Fruit fly (Drosophila melanogaster) whole organism, adult: ENCODE measurements around the gene ppk13.

Source experiments
- CG11617 ChIP-seq: fragments of 200-800 bp; sonication (Bioruptor generic); optimal IDR thresholded peaks from 2 replicates; lab custom pipeline; 2017; ENCODE audit warnings: mild to moderate bottlenecking, missing biosample characterization, missing genetic modification reagents, missing genetic modification characterization
- CG12768 ChIP-seq: fragments of 200-800 bp; sonication (Bioruptor generic); optimal IDR thresholded peaks from 2 replicates; lab custom pipeline; 2017; ENCODE audit warnings: missing biosample characterization, missing genetic modification characterization, mild to moderate bottlenecking, moderate library complexity, missing genetic modification reagents
- CG14711 ChIP-seq: fragments of 200-800 bp; sonication (Bioruptor generic); optimal IDR thresholded peaks from 2 replicates; lab custom pipeline; 2018; ENCODE audit warnings: missing biosample characterization, mild to moderate bottlenecking, missing genetic modification characterization, moderate library complexity
- CG1620 ChIP-seq: fragments of 200-800 bp; sonication (Bioruptor generic); optimal IDR thresholded peaks from 2 replicates; lab custom pipeline; 2016; ENCODE audit warnings: missing biosample characterization, missing genetic modification characterization
- CG33017 ChIP-seq: fragments of 200-800 bp; sonication (Bioruptor generic); optimal IDR thresholded peaks from 2 replicates; lab custom pipeline; 2018; ENCODE audit warnings: missing biosample characterization, mild to moderate bottlenecking, missing genetic modification characterization, moderate library complexity
- CG5204 ChIP-seq: fragments of 200-800 bp; sonication (Bioruptor generic); optimal IDR thresholded peaks from 2 replicates; lab custom pipeline; 2016; ENCODE audit warnings: missing biosample characterization, missing genetic modification characterization
- CG7045 ChIP-seq: fragments of 200-800 bp; sonication (Bioruptor generic); optimal IDR thresholded peaks from 2 replicates; lab custom pipeline; 2017; ENCODE audit warnings: missing biosample characterization, mild to moderate bottlenecking, missing genetic modification characterization
- CG7101 ChIP-seq: fragments of 200-800 bp; sonication (Bioruptor generic); optimal IDR thresholded peaks from 2 replicates; lab custom pipeline; 2018; ENCODE audit warnings: missing biosample characterization, mild to moderate bottlenecking, missing genetic modification characterization, moderate library complexity
- Clk ChIP-seq: fragments of 200-800 bp; sonication (Bioruptor generic); optimal IDR thresholded peaks from 2 replicates; lab custom pipeline; 2017; ENCODE audit warnings: missing biosample characterization, missing genetic modification characterization
- Crg-1 ChIP-seq: fragments of 200-800 bp; sonication (Bioruptor generic); optimal IDR thresholded peaks from 2 replicates; lab custom pipeline; 2016; ENCODE audit warnings: missing biosample characterization, missing genetic modification characterization
- Hr96 ChIP-seq: fragments of 200-800 bp; sonication (Bioruptor generic); optimal IDR thresholded peaks from 2 replicates; lab custom pipeline; 2016; ENCODE audit warnings: missing biosample characterization, missing genetic modification characterization
- Mnt ChIP-seq: fragments of 200-800 bp; sonication (Bioruptor generic); optimal IDR thresholded peaks from 2 replicates; lab custom pipeline; 2016; ENCODE audit warnings: missing biosample characterization, mild to moderate bottlenecking, missing genetic modification characterization
- bab1 ChIP-seq: fragments of 200-800 bp; sonication (Bioruptor generic); optimal IDR thresholded peaks from 3 replicates; lab custom pipeline; 2019; ENCODE audit warnings: missing biosample characterization, mild to moderate bottlenecking, missing genetic modification characterization, moderate library complexity
- cic ChIP-seq: fragments of 200-800 bp; sonication (Bioruptor generic); optimal IDR thresholded peaks from 2 replicates; lab custom pipeline; 2017; ENCODE audit warnings: missing biosample characterization, mild to moderate bottlenecking, missing genetic modification characterization, moderate library complexity
- cnc ChIP-seq, 2 experiments: fragments of >200 bp; optimal IDR thresholded peaks; 2 replicates each; lab custom pipeline; 2017
- kay ChIP-seq: fragments of 200-800 bp; sonication (Bioruptor generic); peaks from one replicate; lab custom pipeline; 2016; ENCODE audit warnings: missing biosample characterization, missing genetic modification characterization, borderline replicate concordance
- ovo ChIP-seq: fragments of 200-800 bp; sonication (Bioruptor generic); optimal IDR thresholded peaks from 2 replicates; lab custom pipeline; 2016; ENCODE audit warnings: missing biosample characterization, missing genetic modification characterization
- pad ChIP-seq: fragments of 200-800 bp; sonication (Bioruptor generic); optimal IDR thresholded peaks from 3 replicates; lab custom pipeline; 2017; ENCODE audit warnings: missing biosample characterization, missing genetic modification characterization, mild to moderate bottlenecking, moderate library complexity, missing genetic modification reagents
- tj ChIP-seq: fragments of 200-800 bp; sonication (Bioruptor generic); optimal IDR thresholded peaks from 3 replicates; lab custom pipeline; 2017; ENCODE audit warnings: missing biosample characterization, mild to moderate bottlenecking, missing genetic modification characterization, moderate library complexity
- toe ChIP-seq: fragments of 200-800 bp; sonication (Bioruptor generic); optimal IDR thresholded peaks from 2 replicates; lab custom pipeline; 2016; ENCODE audit warnings: missing biosample characterization, missing genetic modification characterization

Gene ppk13

dm6 chr2L:21053623-21054022 is 34.9 kb downstream of the ppk13 start:
- TF ChIP-seq tj (no peak), kay (GFP tag; lab: Kevin White, UChicago) (peak; percentile 62)

dm6 chr2L:21052783-21053463 is 35.6 kb downstream of the ppk13 start, which contains the start of gene Itgbn:
TSS of gene Itgbn (plus strand) at chr2L:21053033.
- TF ChIP-seq Mnt (GFP tag; lab: Kevin White, UChicago) (peak; percentile 48), ovo (no peak), Clk (GFP tag; lab: Kevin White, UChicago) (no peak)

DNA sequence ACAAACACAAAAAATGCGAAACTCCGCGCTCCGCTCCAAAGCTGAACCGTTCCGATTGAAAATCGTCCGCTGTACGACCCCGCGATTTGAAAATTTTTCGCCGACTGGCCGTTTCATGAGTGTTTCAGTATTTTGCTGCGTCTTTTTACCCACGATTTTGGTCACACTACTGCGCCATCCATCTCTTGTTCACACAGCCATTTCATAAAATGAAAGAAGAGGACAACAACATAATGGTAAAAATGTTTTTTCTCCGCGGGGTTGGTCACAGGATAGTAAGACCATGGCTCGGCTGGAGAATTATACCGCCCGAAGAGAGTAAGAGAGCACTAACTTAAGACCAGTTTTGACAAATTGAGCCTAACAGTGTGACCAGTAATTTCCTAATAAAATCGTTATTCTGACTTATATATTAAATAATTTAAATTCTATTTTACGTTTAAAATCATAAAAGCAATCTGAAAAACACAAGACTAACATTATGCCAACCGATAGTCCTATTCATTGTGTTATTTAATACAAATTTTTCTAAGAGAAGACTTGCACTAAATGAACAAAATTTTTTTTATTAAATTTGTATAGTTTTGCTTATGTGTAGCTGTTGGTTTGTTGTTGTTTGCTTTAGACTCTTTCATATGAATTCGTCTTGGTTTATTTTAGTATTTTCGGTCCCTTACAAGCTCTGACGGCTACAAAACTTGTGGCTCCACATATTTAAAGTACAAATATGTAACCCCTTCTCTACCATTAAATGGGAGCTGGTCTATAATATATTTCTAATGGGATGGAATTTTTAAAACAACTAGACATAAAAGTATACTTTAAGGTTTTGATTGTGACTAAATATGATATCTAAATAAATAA is 36.4 kb downstream of the ppk13 start, which contains the start of gene CG42238:
Gene CG42238, minus strand, starts transcription at position 292 of the 864 bp plus-strand sequence.
- TF ChIP-seq bab1 (GFP tag; lab: Kevin White, UChicago) (peak; percentile 45), cnc (optimal IDR thresholded peaks at IDR 0.05; lab: Kevin White, UChicago) (no peak), CG7045 (GFP tag; lab: Kevin White, UChicago) (no peak), pad (no peak), CG5204 (GFP tag; lab: Kevin White, UChicago) (no peak), CG12768 (no peak), tj (peak; percentile 63), CG1620 (GFP tag; lab: Kevin White, UChicago) (peak; percentile 42), CG14711 (no peak), Mnt (GFP tag; lab: Kevin White, UChicago) (no peak), cic (GFP tag; lab: Kevin White, UChicago) (no peak), toe (GFP tag; lab: Kevin White, UChicago) (no peak), CG11617 (GFP tag; lab: Kevin White, UChicago) (no peak), kay (GFP tag; lab: Kevin White, UChicago) (no peak), CG33017 (no peak), Clk (GFP tag; lab: Kevin White, UChicago) (no peak), Crg-1 (GFP tag; lab: Kevin White, UChicago) (peak; percentile 33), ovo (no peak), Hr96 (GFP tag; lab: Kevin White, UChicago) (no peak), CG7101 (tag; lab: Kevin White, UChicago) (no peak)

DNA sequence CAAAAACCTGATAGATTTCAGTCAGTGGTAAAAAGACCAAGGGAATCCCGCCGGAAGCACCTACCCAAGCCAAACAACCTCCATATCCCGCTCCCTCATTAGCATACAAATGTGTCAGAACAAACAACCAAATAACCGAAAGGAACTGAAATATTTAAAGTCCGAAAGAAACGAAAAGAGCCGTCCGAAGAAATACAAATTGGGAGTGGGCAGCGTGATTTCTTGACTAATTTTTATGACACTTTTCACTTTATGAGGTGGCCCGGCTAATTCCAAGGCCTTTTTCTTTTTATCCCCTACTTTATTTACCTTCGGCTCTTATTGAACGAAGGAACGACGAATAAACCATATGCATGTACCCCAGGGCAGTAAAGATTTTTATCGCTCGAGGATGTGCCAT is 47.8 kb downstream of the ppk13 start:
- TF ChIP-seq Mnt (GFP tag; lab: Kevin White, UChicago) (no peak), kay (GFP tag; lab: Kevin White, UChicago) (no peak), CG33017 (no peak), CG7101 (tag; lab: Kevin White, UChicago) (no peak), tj (no peak), CG12768 (no peak), ovo (no peak), bab1 (GFP tag; lab: Kevin White, UChicago) (no peak)

DNA sequence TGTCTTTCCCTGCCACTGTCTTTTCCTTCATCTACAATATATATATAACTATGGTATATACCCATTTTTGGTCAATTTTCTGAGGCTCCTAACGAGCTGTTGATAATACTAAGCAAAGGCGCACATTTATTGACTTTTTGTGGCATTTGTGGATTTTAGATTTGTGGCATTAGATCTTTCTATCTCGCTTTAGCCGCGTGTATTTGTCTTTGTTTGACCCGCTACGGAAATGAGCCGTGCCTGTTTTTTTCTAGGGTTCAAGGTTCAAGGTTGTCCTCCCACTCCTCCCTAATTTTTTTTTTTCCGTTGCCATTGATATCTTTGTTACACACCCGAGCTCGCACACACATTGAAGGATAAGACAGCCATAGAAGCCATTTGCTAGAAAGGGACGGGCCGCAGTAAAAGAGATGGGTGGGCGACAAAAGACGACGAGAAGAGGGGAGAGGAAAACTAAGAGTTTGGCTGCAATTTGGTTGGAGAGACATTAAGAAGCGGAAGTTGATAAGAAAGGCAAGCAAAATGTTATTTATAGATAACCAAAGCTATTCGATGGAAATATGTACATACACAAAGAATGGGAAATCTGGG is 48.9 kb downstream of the ppk13 start:
- TF ChIP-seq CG11617 (GFP tag; lab: Kevin White, UChicago) (no peak), Clk (GFP tag; lab: Kevin White, UChicago) (no peak), CG7045 (GFP tag; lab: Kevin White, UChicago) (no peak), Hr96 (GFP tag; lab: Kevin White, UChicago) (no peak), kay (GFP tag; lab: Kevin White, UChicago) (no peak), CG5204 (GFP tag; lab: Kevin White, UChicago) (no peak), CG1620 (GFP tag; lab: Kevin White, UChicago) (no peak), toe (GFP tag; lab: Kevin White, UChicago) (no peak), Mnt (GFP tag; lab: Kevin White, UChicago) (no peak), CG7101 (tag; lab: Kevin White, UChicago) (no peak), tj (no peak), CG12768 (no peak), ovo (no peak), pad (no peak)

DNA sequence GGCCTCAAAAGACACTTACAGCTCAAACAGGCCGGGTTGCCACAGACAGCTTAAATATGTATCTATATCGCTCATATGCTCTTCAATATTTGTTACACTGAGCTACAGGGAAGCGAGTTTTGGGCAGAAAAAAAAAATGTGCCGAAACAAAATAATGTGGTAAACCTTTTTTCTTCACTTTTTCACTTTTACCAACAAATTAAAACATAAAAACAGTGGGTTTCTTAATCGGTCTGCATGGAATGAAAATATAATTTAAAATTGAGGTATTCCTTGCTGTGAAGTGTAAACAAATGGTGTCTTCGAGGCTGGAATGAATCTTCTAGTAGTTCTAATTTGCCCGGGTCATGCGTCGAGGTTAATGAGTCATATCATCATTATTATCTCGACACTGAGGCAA is 49.8 kb downstream of the ppk13 start:
- TF ChIP-seq bab1 (GFP tag; lab: Kevin White, UChicago), result peak; percentile 38
- no peak for TF ChIP-seq CG11617 (GFP tag; lab: Kevin White, UChicago)
- no peak for TF ChIP-seq cic (GFP tag; lab: Kevin White, UChicago)
- no peak for TF ChIP-seq cnc (optimal IDR thresholded peaks at IDR 0.05; lab: Kevin White, UChicago)
